Worm (Caenorhabditis elegans): ENCODE measurements around the gene F59A1.13.

- no peak for TF ChIP-seq nhr-11 (tag; optimal IDR thresholded peaks at IDR 0.05)
- TF ChIP-seq ztf-11 (tag; optimal IDR thresholded peaks at IDR 0.05): no peak
- TF ChIP-seq jun-1 (tag; optimal IDR thresholded peaks at IDR 0.05): no peak
- no peak for TF ChIP-seq zag-1 (tag; optimal IDR thresholded peaks at IDR 0.05)
- TF ChIP-seq ztf-4 (tag; optimal IDR thresholded peaks at IDR 0.05): no peak
- no peak for TF ChIP-seq fos-1 (tag; optimal IDR thresholded peaks at IDR 0.05)
- TF ChIP-seq tbx-2 (tag; optimal IDR thresholded peaks at IDR 0.05): no peak
Observed at ce11 chrV:17683290-17683689, 7.5 kb downstream of the F59A1.13 start.

Data from whole organism, L3 larva.